Worm (Caenorhabditis elegans) whole organism, L1 larva: ENCODE measurements around the gene smrd-1.

Experiments used
- Y116A8C.19 ChIP-seq: sonication (generic microtip); optimal IDR thresholded peaks from 2 replicates; lab custom pipeline; 2016; ENCODE audit warnings: missing compliant biosample characterization, missing genetic modification characterization, borderline replicate concordance
- ceh-63 ChIP-seq: fragments of 200-800 bp; sonication (Bioruptor generic); optimal IDR thresholded peaks from 2 replicates; lab custom pipeline; 2018; ENCODE audit warnings: mild to moderate bottlenecking, missing genetic modification characterization, missing compliant biosample characterization
- ceh-82 ChIP-seq, 3 experiments: fragments of 150-350 bp in 1 of 3; sonication (generic microtip) in 2 of 3; optimal IDR thresholded peaks; 2 replicates each; lab custom pipeline; 2014 to 2017; ENCODE audit warnings: missing biosample characterization in 3 of 3, missing genetic modification characterization in 3 of 3
- dpl-1 ChIP-seq, 3 experiments: fragments of 150-350 bp in 2 of 3; sonication (generic microtip) in 1 of 3; optimal IDR thresholded peaks; 2 replicates each; lab custom pipeline; 2014 to 2017; ENCODE audit warnings: missing biosample characterization in 3 of 3, missing genetic modification characterization in 3 of 3, missing genetic modification reagents in 3 of 3
- hlh-17 ChIP-seq: fragments of 200-800 bp; sonication (Bioruptor generic); optimal IDR thresholded peaks from 2 replicates; lab custom pipeline; 2018; ENCODE audit warnings: missing genetic modification characterization, mild to moderate bottlenecking, missing compliant biosample characterization, moderate library complexity, borderline replicate concordance
- isw-1 ChIP-seq: fragments of 200-800 bp; sonication (Bioruptor generic); IDR thresholded peaks from 2 replicates; pipeline ENCODE4 v1.3.6; 2022; ENCODE audit warnings: missing genetic modification characterization, missing compliant biosample characterization
- lin-39 ChIP-seq: fragments of 150-350 bp; optimal IDR thresholded peaks from 2 replicates; lab custom pipeline; 2014; ENCODE audit warnings: missing biosample characterization, missing genetic modification reagents, missing genetic modification characterization
- lsy-2 ChIP-seq, 2 experiments: fragments of 150-350 bp; optimal IDR thresholded peaks; 2 replicates each; lab custom pipeline; 2014; ENCODE audit warnings: missing biosample characterization in 2 of 2, missing genetic modification characterization in 2 of 2
- mdl-1 ChIP-seq, 2 experiments: fragments of 150-350 bp; optimal IDR thresholded peaks; 2 replicates each; lab custom pipeline; 2014 to 2017; ENCODE audit warnings: missing biosample characterization in 2 of 2, missing genetic modification characterization in 2 of 2, inconsistent platforms in 1 of 2
- sox-4 ChIP-seq: sonication (generic microtip); optimal IDR thresholded peaks from 2 replicates; lab custom pipeline; 2016; ENCODE audit warnings: missing genetic modification characterization, missing compliant biosample characterization
- unc-62 ChIP-seq: fragments of 150-350 bp; optimal IDR thresholded peaks from 2 replicates; lab custom pipeline; 2014; ENCODE audit warnings: missing biosample characterization, missing genetic modification reagents, missing genetic modification characterization

ce11 chrIII:10427882-10428281 lies 7.9 kb downstream of the smrd-1 start, which contains the start of gene prp-3:
- TF ChIP-seq isw-1 (GFP tag; lab: Robert Waterston, UW) (no peak), sox-4 (tag; lab: Kevin White, UChicago) (no peak), unc-62 (GFP tag; lab: Kevin White, UChicago) (no peak), mdl-1 (tag; optimal IDR thresholded peaks at IDR 0.05; lab: Kevin White, UChicago) (no peak), ceh-63 (no peak), hlh-17 (GFP tag; lab: Kevin White, UChicago) (no peak), Y116A8C.19 (tag; lab: Kevin White, UChicago) (no peak), lsy-2 (tag; optimal IDR thresholded peaks at IDR 0.05; lab: Kevin White, UChicago) (no peak), dpl-1 (GFP tag; optimal IDR thresholded peaks at IDR 0.05; lab: Kevin White, UChicago) (no peak), ceh-82 (tag; optimal IDR thresholded peaks at IDR 0.05; lab: Kevin White, UChicago) (no peak), lin-39 (no peak)
